Fruit fly (Drosophila melanogaster): ENCODE data around the gene CG31342.

The CG31342 gene

DNA sequence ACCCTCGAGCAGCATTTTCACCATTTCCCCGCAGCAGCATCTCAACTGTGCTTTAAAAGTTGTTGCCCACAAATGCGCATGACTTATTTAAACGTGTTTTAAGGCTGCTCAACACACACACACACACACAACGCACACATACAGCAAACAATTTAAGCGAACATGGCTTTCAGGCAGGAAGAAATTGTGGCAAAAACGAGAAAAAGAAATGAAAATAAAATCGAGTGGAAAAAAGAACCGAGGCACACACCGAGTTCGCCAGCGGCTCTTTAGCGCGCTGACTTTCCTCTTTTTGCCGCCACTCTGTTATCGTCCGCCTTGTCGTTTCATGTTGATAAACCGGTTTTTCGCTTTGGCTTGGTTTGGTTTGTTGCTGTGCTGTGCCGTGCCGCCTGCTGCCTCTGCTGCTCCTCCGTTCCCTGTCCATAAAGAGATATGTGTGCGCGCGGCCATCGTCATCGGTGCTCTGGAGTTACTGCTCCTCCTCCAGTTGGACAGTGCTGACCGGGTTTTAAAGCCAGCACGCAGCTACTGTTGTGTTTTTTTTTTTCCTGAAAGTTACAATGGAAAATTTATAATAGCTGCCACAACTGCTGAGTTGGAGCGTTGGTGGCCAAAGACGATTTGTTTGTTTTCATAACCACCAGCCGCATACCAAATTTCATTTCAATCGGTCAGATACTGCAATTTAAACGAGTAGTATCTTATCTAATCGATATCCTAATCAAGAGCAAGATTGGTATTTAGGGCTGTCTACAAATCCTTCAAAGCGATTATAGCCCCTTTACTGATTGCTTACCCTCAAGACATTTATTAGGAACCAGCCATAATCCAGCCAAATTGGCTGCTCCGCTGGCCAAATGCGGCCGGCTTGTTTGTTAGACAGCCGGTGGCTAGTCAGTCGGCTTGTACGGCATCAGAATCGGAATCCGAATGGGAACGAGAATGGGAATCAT is 30.2 kb downstream of the CG31342 start (continued):
- TF ChIP-seq Trl (optimal IDR thresholded peaks at IDR 0.05) (no peak), Trl (GFP tag; optimal IDR thresholded peaks at IDR 0.05) (peak; percentile 12), gsb (GFP tag; IDR thresholded peaks at IDR 0.05) (no peak), PHDP (tag; optimal IDR thresholded peaks at IDR 0.05) (peak; percentile 16), Nf-YB (GFP tag; optimal IDR thresholded peaks at IDR 0.05) (no peak), shn (GFP tag; optimal IDR thresholded peaks at IDR 0.05) (peak; percentile 47), HHEX (GFP tag; optimal IDR thresholded peaks at IDR 0.05) (no peak), Myb (GFP tag; optimal IDR thresholded peaks at IDR 0.05) (no peak), CG6654 (GFP tag; optimal IDR thresholded peaks at IDR 0.05) (no peak), knrl (GFP tag; IDR thresholded peaks at IDR 0.05; ENCODE audit: partially characterized antibody) (no peak), dati (GFP tag; IDR thresholded peaks at IDR 0.05) (no peak), phol (tag; optimal IDR thresholded peaks at IDR 0.05) (no peak), Awh (GFP tag; IDR thresholded peaks at IDR 0.05) (0 out of 2 replicates have a peak, but pooled peaks have one; percentile 26), ci (GFP tag; IDR thresholded peaks at IDR 0.05) (0 out of 3 replicates have a peak, but pooled peaks have one; percentile 16), CG14667 (GFP tag; IDR thresholded peaks at IDR 0.05) (no peak), so (GFP tag; IDR thresholded peaks at IDR 0.05) (0 out of 3 replicates have a peak, but pooled peaks have one; percentile 7), Dbx (GFP tag; IDR thresholded peaks at IDR 0.05) (peak; percentile 29; the same call in 1 of the 3 replicates), CG7963 (GFP tag; IDR thresholded peaks at IDR 0.05; ENCODE audit: partially characterized antibody) (no peak), ERR (GFP tag; optimal IDR thresholded peaks at IDR 0.05) (no peak), CG33213 (GFP tag; optimal IDR thresholded peaks at IDR 0.05) (no peak), CG1832 (GFP tag; optimal IDR thresholded peaks at IDR 0.05) (no peak), HmgZ (tag; optimal IDR thresholded peaks at IDR 0.05) (no peak), CG5180 (GFP tag; optimal IDR thresholded peaks at IDR 0.05) (no peak), vfl (GFP tag; optimal IDR thresholded peaks at IDR 0.05) (no peak), ftz-f1 (GFP tag; optimal IDR thresholded peaks at IDR 0.05) (no peak), gem (tag; optimal IDR thresholded peaks at IDR 0.05) (peak; percentile 22), CG2678 (tag; optimal IDR thresholded peaks at IDR 0.05) (peak; percentile 20), CG2889 (GFP tag; IDR thresholded peaks at IDR 0.05) (no peak), br (optimal IDR thresholded peaks at IDR 0.05) (no peak), Fer2 (tag; optimal IDR thresholded peaks at IDR 0.05) (no peak), mirr (GFP tag; optimal IDR thresholded peaks at IDR 0.05) (peak; percentile 31), CG12071 (GFP tag; optimal IDR thresholded peaks at IDR 0.05) (no peak), CG17612 (GFP tag; IDR thresholded peaks at IDR 0.05) (no peak), CG31224 (GFP tag; IDR thresholded peaks at IDR 0.05) (peak; percentile 59), CG6272 (GFP tag; IDR thresholded peaks at IDR 0.05) (no peak), Oli (tag; optimal IDR thresholded peaks at IDR 0.05) (no peak), az2 (GFP tag; optimal IDR thresholded peaks at IDR 0.05) (no peak), CG4360 (GFP tag; IDR thresholded peaks at IDR 0.05) (no peak), fd64A (GFP tag; optimal IDR thresholded peaks at IDR 0.05) (no peak), CG8924 (tag; optimal IDR thresholded peaks at IDR 0.05) (no peak), CG8290 (GFP tag; optimal IDR thresholded peaks at IDR 0.05) (no peak), CG8290 (tag; optimal IDR thresholded peaks at IDR 0.05) (peak in 1 of 2 experiments; percentile 35), BEAF-32 (GFP tag; optimal IDR thresholded peaks at IDR 0.05) (no peak), esg (GFP tag; conservative IDR thresholded peaks at IDR 0.05) (no peak), CG17361 (GFP tag; IDR thresholded peaks at IDR 0.05) (0 out of 3 replicates have a peak, but pooled peaks have one; percentile 12), Meics (GFP tag; optimal IDR thresholded peaks at IDR 0.05) (peak; percentile 5), CG42726 (GFP tag; IDR thresholded peaks at IDR 0.05; ENCODE audit: partially characterized antibody) (no peak), Ptx1 (GFP tag; IDR thresholded peaks at IDR 0.05) (no peak), CG10959 (GFP tag; IDR thresholded peaks at IDR 0.05) (no peak), mld (GFP tag; IDR thresholded peaks at IDR 0.05; ENCODE audit: partially characterized antibody) (no peak)
